Fruit fly (Drosophila melanogaster): ENCODE data around the gene Trf2.

Gene Trf2

DNA sequence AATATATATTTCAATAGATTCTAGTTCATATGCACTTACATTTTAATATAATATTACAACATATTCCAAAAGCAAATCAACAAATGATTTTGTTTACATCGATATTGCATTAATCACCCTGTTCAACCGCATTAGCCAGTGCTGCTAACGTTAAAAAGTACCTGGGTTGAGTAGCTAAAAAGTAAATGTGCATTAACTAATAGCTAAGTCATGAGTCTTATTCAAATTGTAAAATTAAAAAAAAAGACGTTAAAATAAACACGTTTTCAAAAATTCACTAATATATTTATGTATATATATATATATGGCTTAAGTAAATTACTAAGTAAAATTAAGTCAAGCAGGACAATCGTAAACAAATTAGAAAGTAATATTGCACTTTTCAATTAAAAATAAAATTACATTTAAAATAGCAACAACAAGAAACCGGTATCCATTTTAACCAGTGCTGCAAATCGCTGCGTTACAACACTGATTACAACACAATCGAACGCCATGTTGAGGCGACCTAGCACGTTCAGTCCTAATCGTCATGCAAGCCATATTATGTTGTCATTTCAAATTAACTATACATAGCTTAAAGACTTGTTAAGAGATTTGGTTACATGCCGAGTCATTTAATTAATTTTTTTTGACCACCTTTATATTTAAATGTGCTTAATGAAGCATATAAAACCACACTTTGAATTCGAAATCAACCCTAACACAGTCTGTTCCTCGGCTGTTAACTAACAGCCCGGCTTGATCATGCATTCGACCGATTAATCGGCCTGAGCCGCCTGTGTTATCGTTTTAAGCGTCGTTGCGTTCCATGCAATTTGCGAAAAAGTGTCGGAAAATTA lies 10.7 kb upstream of the Trf2 start, which contains the start of gene CG10555 (continued):
- TF ChIP-seq CG12942 (GFP tag; optimal IDR thresholded peaks at IDR 0.05), result peak; percentile 80
- peak; percentile 83 for TF ChIP-seq Rx (GFP tag; IDR thresholded peaks at IDR 0.05)
- peak; percentile 76 for TF ChIP-seq danr (GFP tag; IDR thresholded peaks at IDR 0.05)
- TF ChIP-seq CG4424 (GFP tag; optimal IDR thresholded peaks at IDR 0.05), result peak; percentile 81
- peak; percentile 74 for TF ChIP-seq otp (GFP tag; IDR thresholded peaks at IDR 0.05)
- peak; percentile 29 for TF ChIP-seq CG12299 (tag; optimal IDR thresholded peaks at IDR 0.05)
- peak; percentile 73 for TF ChIP-seq CG14014 (GFP tag; IDR thresholded peaks at IDR 0.05)
- peak in 1 of 2 experiments; percentile 64 for TF ChIP-seq crp (GFP tag; optimal IDR thresholded peaks at IDR 0.05)
- TF ChIP-seq NC2α (GFP tag; optimal IDR thresholded peaks at IDR 0.05), result peak; percentile 58
- peak; percentile 77 for TF ChIP-seq CG18599 (GFP tag; optimal IDR thresholded peaks at IDR 0.05)
- peak; percentile 96 for TF ChIP-seq ken (GFP tag; IDR thresholded peaks at IDR 0.05)
- TF ChIP-seq CG31441 (GFP tag; IDR thresholded peaks at IDR 0.05), result peak; percentile 74
- TF ChIP-seq maf-S (GFP tag; optimal IDR thresholded peaks at IDR 0.05), result peak; percentile 85
- TF ChIP-seq CG18262 (tag; optimal IDR thresholded peaks at IDR 0.05), result peak; percentile 75
- peak; percentile 81 for TF ChIP-seq gro (GFP tag; optimal IDR thresholded peaks at IDR 0.05)
- TF ChIP-seq CG9876 (GFP tag; optimal IDR thresholded peaks at IDR 0.05), result peak; percentile 94
- TF ChIP-seq CG34376 (GFP tag; optimal IDR thresholded peaks at IDR 0.05), result peak; percentile 50
- TF ChIP-seq dati (GFP tag; IDR thresholded peaks at IDR 0.05), result peak; percentile 74
- TF ChIP-seq CG4282 (GFP tag; optimal IDR thresholded peaks at IDR 0.05), result peak; percentile 92
- TF ChIP-seq CG7357 (GFP tag; IDR thresholded peaks at IDR 0.05), result peak; percentile 86
- TF ChIP-seq ab (GFP tag; optimal IDR thresholded peaks at IDR 0.05), result peak; percentile 94
- peak; percentile 93 for TF ChIP-seq Ssrp (tag; optimal IDR thresholded peaks at IDR 0.05)
- TF ChIP-seq knrl (GFP tag; IDR thresholded peaks at IDR 0.05; ENCODE audit: partially characterized antibody), result peak; percentile 91
- TF ChIP-seq CG10267 (tag; optimal IDR thresholded peaks at IDR 0.05), result peak; percentile 90
- no peak; the same call in 1 of the 2 replicates for TF ChIP-seq Nf-YA (GFP tag; IDR thresholded peaks at IDR 0.05)
- TF ChIP-seq zfh2 (GFP tag; optimal IDR thresholded peaks at IDR 0.05), result peak; percentile 92
- TF ChIP-seq inv (GFP tag; IDR thresholded peaks at IDR 0.05; ENCODE audit: partially characterized antibody), result peak; percentile 82
- peak; percentile 53 for TF ChIP-seq BEAF-32 (GFP tag; optimal IDR thresholded peaks at IDR 0.05)
- TF ChIP-seq Med (GFP tag), result peak; percentile 97
- TF ChIP-seq CG9932 (GFP tag; IDR thresholded peaks at IDR 0.05), result peak; percentile 92
- TF ChIP-seq fd64A (GFP tag; optimal IDR thresholded peaks at IDR 0.05), result no peak
- peak; percentile 59 for TF ChIP-seq mam (GFP tag; optimal IDR thresholded peaks at IDR 0.05)
- TF ChIP-seq Ets65A (GFP tag), result peak; percentile 99
- TF ChIP-seq cwo (GFP tag; optimal IDR thresholded peaks at IDR 0.05), result peak; percentile 36
- peak; percentile 56 for TF ChIP-seq fd3F (GFP tag; optimal IDR thresholded peaks at IDR 0.05)
- TF ChIP-seq CG18476 (GFP tag; optimal IDR thresholded peaks at IDR 0.05), result peak; percentile 83
- TF ChIP-seq Hey (tag; optimal IDR thresholded peaks at IDR 0.05), result no peak
- TF ChIP-seq bcd (GFP tag; optimal IDR thresholded peaks at IDR 0.05), result peak; percentile 83
- TF ChIP-seq br (optimal IDR thresholded peaks at IDR 0.05), result no peak
- peak; percentile 26; the same call in 1 of the 3 replicates for TF ChIP-seq CG2199 (GFP tag; IDR thresholded peaks at IDR 0.05)
- peak; percentile 91 for TF ChIP-seq ara (GFP tag; IDR thresholded peaks at IDR 0.05)
- peak; percentile 80 for TF ChIP-seq HmgZ (tag; optimal IDR thresholded peaks at IDR 0.05)
- TF ChIP-seq Antp (GFP tag; optimal IDR thresholded peaks at IDR 0.05), result peak; percentile 83
- peak; percentile 78 for TF ChIP-seq ap (GFP tag; IDR thresholded peaks at IDR 0.05)
- peak; percentile 75 for TF ChIP-seq CG13287 (GFP tag; IDR thresholded peaks at IDR 0.05; ENCODE audit: partially characterized antibody)
- TF ChIP-seq CG7963 (GFP tag; IDR thresholded peaks at IDR 0.05; ENCODE audit: partially characterized antibody), result peak; percentile 69
- TF ChIP-seq CG9727 (GFP tag; optimal IDR thresholded peaks at IDR 0.05), result peak; percentile 92
- peak; percentile 78 for TF ChIP-seq Opbp (GFP tag; IDR thresholded peaks at IDR 0.05; ENCODE audit: partially characterized antibody)
- peak; percentile 63 for TF ChIP-seq Awh (GFP tag; IDR thresholded peaks at IDR 0.05)

Measured in whole organism, embryonic.